Worm (Caenorhabditis elegans) whole organism, late embryonic: ENCODE results near the gene agt-2.
A peak's percentile ranks its signal among the peaks of the same experiment; 100 is the strongest.

ENCODE experiments used
- F13H6.1 ChIP-seq: sonication (generic microtip); optimal IDR thresholded peaks from 2 replicates; lab custom pipeline; 2016; ENCODE audit warnings: missing genetic modification characterization, missing compliant biosample characterization
- K09A11.1 ChIP-seq: sonication (generic microtip); optimal IDR thresholded peaks from 2 replicates; lab custom pipeline; 2017; ENCODE audit warnings: antibody characterized with exemption, mild to moderate bottlenecking, missing genetic modification characterization, missing compliant biosample characterization; ENCODE audit not compliant: insufficient read depth
- Y22D7AL.16 ChIP-seq: sonication (generic microtip); optimal IDR thresholded peaks from 2 replicates; lab custom pipeline; 2016; ENCODE audit warnings: missing genetic modification characterization, missing compliant biosample characterization
- ahr-1 ChIP-seq: sonication (generic microtip); optimal IDR thresholded peaks from 2 replicates; lab custom pipeline; 2016; ENCODE audit warnings: missing genetic modification characterization, missing compliant biosample characterization
- ama-1 ChIP-seq: fragments of 150-350 bp; optimal IDR thresholded peaks from 2 replicates; lab custom pipeline; 2014
- ceh-18 ChIP-seq: sonication (generic microtip); optimal IDR thresholded peaks from 2 replicates; lab custom pipeline; 2016; ENCODE audit warnings: missing genetic modification characterization, missing compliant biosample characterization
- ceh-19 ChIP-seq: fragments of 200-800 bp; sonication (Bioruptor generic); optimal IDR thresholded peaks from 2 replicates; lab custom pipeline; 2018; ENCODE audit warnings: mild to moderate bottlenecking, missing genetic modification characterization, missing compliant biosample characterization
- ceh-2 ChIP-seq: sonication (generic microtip); optimal IDR thresholded peaks from 2 replicates; lab custom pipeline; 2016; ENCODE audit warnings: missing genotype, missing genetic modification characterization, missing compliant biosample characterization
- ceh-24 ChIP-seq: sonication (generic microtip); optimal IDR thresholded peaks from 2 replicates; lab custom pipeline; 2016; ENCODE audit warnings: mild to moderate bottlenecking, missing genetic modification characterization, missing compliant biosample characterization
- ceh-30 ChIP-seq: fragments of 150-350 bp; optimal IDR thresholded peaks from 2 replicates; lab custom pipeline; 2014; ENCODE audit warnings: missing biosample characterization, missing genetic modification characterization
- ceh-31 ChIP-seq: sonication (generic microtip); optimal IDR thresholded peaks from 2 replicates; lab custom pipeline; 2016; ENCODE audit warnings: missing genetic modification characterization, missing compliant biosample characterization
- ceh-45 ChIP-seq: fragments of 200-800 bp; sonication (Bioruptor generic); IDR thresholded peaks from 2 replicates; pipeline ENCODE4 v1.3.6; 2022; ENCODE audit warnings: missing genetic modification reagents, missing genetic modification characterization, missing compliant biosample characterization
- ceh-48 ChIP-seq: sonication (generic microtip); optimal IDR thresholded peaks from 2 replicates; lab custom pipeline; 2016; ENCODE audit warnings: missing genetic modification characterization, inconsistent platforms, missing compliant biosample characterization
- ceh-9 ChIP-seq: sonication (generic microtip); optimal IDR thresholded peaks from 2 replicates; lab custom pipeline; 2016; ENCODE audit warnings: mild to moderate bottlenecking, missing genetic modification characterization, inconsistent platforms, missing compliant biosample characterization
- dmd-4 ChIP-seq: sonication (generic microtip); optimal IDR thresholded peaks from 2 replicates; lab custom pipeline; 2016; ENCODE audit warnings: borderline replicate concordance, missing genetic modification characterization, missing compliant biosample characterization
- dve-1 ChIP-seq: sonication (generic microtip); optimal IDR thresholded peaks from 2 replicates; lab custom pipeline; 2017; ENCODE audit warnings: antibody characterized with exemption, mild to moderate bottlenecking, missing genetic modification characterization, missing compliant biosample characterization
- elt-2 ChIP-seq: sonication (generic microtip); optimal IDR thresholded peaks from 2 replicates; lab custom pipeline; 2016; ENCODE audit warnings: missing genetic modification reagents, missing genetic modification characterization, missing compliant biosample characterization
- ets-4 ChIP-seq: sonication (generic microtip); optimal IDR thresholded peaks from 2 replicates; lab custom pipeline; 2016; ENCODE audit warnings: missing genetic modification characterization, missing compliant biosample characterization
- eyg-1 ChIP-seq: sonication (generic microtip); optimal IDR thresholded peaks from 2 replicates; lab custom pipeline; 2016; ENCODE audit warnings: missing genotype, missing genetic modification characterization, missing compliant biosample characterization
- fax-1 ChIP-seq: sonication (generic microtip); optimal IDR thresholded peaks from 2 replicates; lab custom pipeline; 2016; ENCODE audit warnings: missing genotype, missing genetic modification characterization, missing compliant biosample characterization
- fkh-6 ChIP-seq: sonication (generic microtip); optimal IDR thresholded peaks from 2 replicates; lab custom pipeline; 2016; ENCODE audit warnings: missing genetic modification characterization, missing compliant biosample characterization
- hlh-15 ChIP-seq: sonication (generic microtip); optimal IDR thresholded peaks from 2 replicates; lab custom pipeline; 2016; ENCODE audit warnings: missing genetic modification characterization, missing compliant biosample characterization
- hlh-30 ChIP-seq: sonication (generic microtip); optimal IDR thresholded peaks from 2 replicates; lab custom pipeline; 2017; ENCODE audit warnings: antibody characterized with exemption, missing genetic modification characterization, missing compliant biosample characterization; ENCODE audit not compliant: insufficient read depth
- hlh-6 ChIP-seq: sonication (generic microtip); optimal IDR thresholded peaks from 2 replicates; lab custom pipeline; 2016; ENCODE audit warnings: missing genotype, missing genetic modification characterization, missing compliant biosample characterization
- hlh-8 ChIP-seq: sonication (generic microtip); optimal IDR thresholded peaks from 2 replicates; lab custom pipeline; 2016; ENCODE audit warnings: missing genotype, missing genetic modification characterization, missing compliant biosample characterization
- lim-6 ChIP-seq: sonication (generic microtip); optimal IDR thresholded peaks from 2 replicates; lab custom pipeline; 2016; ENCODE audit warnings: missing genetic modification characterization, missing compliant biosample characterization
- madf-2 ChIP-seq: sonication (generic microtip); optimal IDR thresholded peaks from 2 replicates; lab custom pipeline; 2017; ENCODE audit warnings: missing genetic modification characterization, missing compliant biosample characterization
- mec-3 ChIP-seq: sonication (generic microtip); optimal IDR thresholded peaks from 2 replicates; lab custom pipeline; 2016; ENCODE audit warnings: borderline replicate concordance, missing genetic modification characterization, missing compliant biosample characterization
- nfya-1 ChIP-seq: sonication (generic microtip); optimal IDR thresholded peaks from 2 replicates; lab custom pipeline; 2017; ENCODE audit warnings: missing genetic modification characterization, mild to moderate bottlenecking, missing compliant biosample characterization, antibody characterized with exemption, moderate library complexity
- nhr-11 ChIP-seq: fragments of 150-350 bp; optimal IDR thresholded peaks from 2 replicates; lab custom pipeline; 2014; ENCODE audit warnings: missing biosample characterization, missing genetic modification characterization
- nhr-232 ChIP-seq: sonication (generic microtip); optimal IDR thresholded peaks from 2 replicates; lab custom pipeline; 2016; ENCODE audit warnings: missing genetic modification characterization, missing compliant biosample characterization
- npax-4 ChIP-seq: sonication (generic microtip); optimal IDR thresholded peaks from 2 replicates; lab custom pipeline; 2016; ENCODE audit warnings: missing genetic modification characterization, missing compliant biosample characterization
- odd-2 ChIP-seq: sonication (generic microtip); optimal IDR thresholded peaks from 2 replicates; lab custom pipeline; 2017; ENCODE audit warnings: antibody characterized with exemption, mild to moderate bottlenecking, missing genetic modification characterization, missing compliant biosample characterization
- pat-9 ChIP-seq: fragments of 200-800 bp; sonication (Bioruptor generic); optimal IDR thresholded peaks from 2 replicates; lab custom pipeline; 2018; ENCODE audit warnings: mild to moderate bottlenecking, missing genetic modification characterization, moderate library complexity, missing compliant biosample characterization
- pax-1 ChIP-seq: fragments of 150-350 bp; optimal IDR thresholded peaks from 2 replicates; lab custom pipeline; 2014; ENCODE audit warnings: missing biosample characterization, missing genetic modification characterization
- sox-4 ChIP-seq: sonication (generic microtip); optimal IDR thresholded peaks from 2 replicates; lab custom pipeline; 2017; ENCODE audit warnings: mild to moderate bottlenecking, missing genetic modification characterization, inconsistent platforms, missing compliant biosample characterization
- syd-9 ChIP-seq: sonication (generic microtip); optimal IDR thresholded peaks from 2 replicates; lab custom pipeline; 2016; ENCODE audit warnings: mild to moderate bottlenecking, missing genetic modification characterization, moderate library complexity, missing compliant biosample characterization
- tbx-2 ChIP-seq: sonication (generic microtip); optimal IDR thresholded peaks from 2 replicates; lab custom pipeline; 2016; ENCODE audit warnings: missing genetic modification characterization, missing compliant biosample characterization
- ttx-3 ChIP-seq: sonication (generic microtip); optimal IDR thresholded peaks from 2 replicates; lab custom pipeline; 2016; ENCODE audit warnings: missing genetic modification reagents, missing genetic modification characterization, missing compliant biosample characterization
- unc-3 ChIP-seq, 2 experiments: fragments of 200-800 bp in 1 of 2; sonication (Bioruptor generic) in 1 of 2; sonication (generic microtip) in 1 of 2; conservative IDR thresholded peaks in 1 of 2; optimal IDR thresholded peaks in 1 of 2; 2 replicates each; pipeline versions ENCODE4 v1.3.6 to Lab custom; 2016 to 2022; ENCODE audit warnings: missing compliant biosample characterization in 2 of 2, missing genetic modification characterization in 2 of 2, missing genetic modification reagents in 1 of 2
- unc-42 ChIP-seq: sonication (generic microtip); optimal IDR thresholded peaks from 2 replicates; lab custom pipeline; 2016; ENCODE audit warnings: missing genotype, missing genetic modification characterization, missing compliant biosample characterization
- unc-55 ChIP-seq: sonication (generic microtip); optimal IDR thresholded peaks from 2 replicates; lab custom pipeline; 2017; ENCODE audit warnings: missing biosample characterization, missing genetic modification reagents, missing genetic modification characterization

agt-2 gene

DNA sequence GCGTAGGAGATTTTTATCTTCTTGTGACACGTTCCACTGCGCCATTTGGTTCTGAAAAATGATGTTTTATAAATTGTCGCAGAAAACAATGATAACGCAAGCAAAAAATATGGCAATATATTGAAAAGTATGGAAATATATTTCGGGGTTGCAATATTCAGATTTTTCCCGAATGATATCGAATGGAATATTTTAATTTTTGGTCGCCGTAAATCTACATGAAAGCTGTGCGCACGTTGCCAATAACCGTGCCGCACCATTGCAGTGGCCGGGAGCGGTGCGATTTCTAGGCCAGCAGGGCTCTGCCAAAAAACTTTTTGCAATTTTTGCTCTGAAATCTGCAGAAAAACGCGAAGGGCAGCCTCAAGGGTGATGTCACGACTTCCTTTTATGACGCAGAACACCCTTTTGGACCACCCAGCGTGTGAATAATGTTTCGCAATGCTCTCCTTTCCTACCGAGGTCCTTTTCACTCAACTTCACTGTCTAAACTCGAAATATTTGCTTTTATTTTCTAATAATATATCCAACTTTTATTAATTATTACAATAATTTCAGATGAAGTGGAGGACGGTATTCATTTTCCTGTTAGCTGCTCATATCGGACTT, 15.4 kb downstream of the agt-2 start, which contains the start of the genes F09E5.11 and bmy-1 (continued):
- TF ChIP-seq dve-1 (tag; lab: Kevin White, UChicago) (no peak), lim-6 (tag; lab: Kevin White, UChicago) (peak; percentile 85), ceh-48 (tag; lab: Kevin White, UChicago) (peak; percentile 10), tbx-2 (tag; lab: Kevin White, UChicago) (peak; percentile 97), ahr-1 (tag; lab: Kevin White, UChicago) (peak; percentile 43), F13H6.1 (peak; percentile 27), elt-2 (tag; lab: Kevin White, UChicago) (peak; percentile 98), hlh-30 (tag; lab: Kevin White, UChicago) (no peak), ceh-31 (tag; lab: Kevin White, UChicago) (peak; percentile 97), eyg-1 (tag; lab: Kevin White, UChicago) (no peak), fkh-6 (tag; lab: Kevin White, UChicago) (peak; percentile 67), ceh-24 (tag; lab: Kevin White, UChicago) (no peak), ama-1 (lab: Kevin White, UChicago) (no peak), odd-2 (tag; lab: Kevin White, UChicago) (no peak), ceh-30 (tag; lab: Kevin White, UChicago) (no peak), K09A11.1 (tag; lab: Kevin White, UChicago) (no peak), Y22D7AL.16 (no peak), hlh-8 (tag; lab: Kevin White, UChicago) (peak; percentile 63), ceh-9 (tag; lab: Kevin White, UChicago) (no peak), nhr-11 (tag; lab: Kevin White, UChicago) (no peak), nfya-1 (tag; lab: Kevin White, UChicago) (peak; percentile 53), hlh-15 (tag; lab: Kevin White, UChicago) (peak; percentile 27), ttx-3 (peak; percentile 7), madf-2 (peak; percentile 64), unc-42 (tag; lab: Kevin White, UChicago) (peak; percentile 46), mec-3 (peak; percentile 85), nhr-232 (no peak), unc-55 (GFP tag; lab: Kevin White, UChicago) (no peak), ceh-18 (tag; lab: Kevin White, UChicago) (peak; percentile 55), sox-4 (no peak), hlh-6 (peak; percentile 53), unc-3 (GFP tag; conservative IDR thresholded peaks at IDR 0.05; lab: Robert Waterston, UW) (no peak), unc-3 (tag; optimal IDR thresholded peaks at IDR 0.05; lab: Kevin White, UChicago) (peak; percentile 28)

DNA sequence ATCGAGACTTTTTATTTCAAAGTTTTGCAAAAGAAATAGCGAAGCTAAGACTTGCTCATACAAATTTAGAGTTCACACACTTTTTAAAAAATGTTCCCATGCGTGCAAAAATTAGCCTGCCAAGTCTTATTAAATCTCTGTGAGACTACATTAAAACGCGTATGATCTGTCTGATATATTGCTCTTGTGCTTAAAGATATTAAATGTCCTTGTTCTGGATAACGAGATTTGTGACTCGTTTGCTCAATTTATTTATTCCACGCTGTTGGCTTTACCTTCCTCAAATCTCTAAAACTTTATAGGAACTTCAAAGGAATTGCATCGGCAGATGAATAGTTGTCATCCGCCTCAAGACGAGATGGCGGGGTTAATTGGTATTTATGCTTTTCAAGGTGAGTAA, 18.2 kb downstream of the agt-2 start, which contains the start of gene srg-69:
Gene srg-69 (plus strand): TSS at position 301 of the 400 bp plus-strand sequence.
- no peak for TF ChIP-seq ceh-19
- no peak for TF ChIP-seq dmd-4 (tag; lab: Kevin White, UChicago)
- no peak for TF ChIP-seq npax-4 (tag; lab: Kevin White, UChicago)
- TF ChIP-seq ceh-31 (tag; lab: Kevin White, UChicago), result no peak
- TF ChIP-seq pat-9 (tag; lab: Kevin White, UChicago), result no peak
- no peak for TF ChIP-seq ceh-30 (tag; lab: Kevin White, UChicago)
- TF ChIP-seq fax-1 (tag; lab: Kevin White, UChicago), result no peak
- no peak for TF ChIP-seq nhr-11 (tag; lab: Kevin White, UChicago)
- TF ChIP-seq ceh-45 (GFP tag; lab: Robert Waterston, UW), result no peak
- TF ChIP-seq pax-1, result no peak
- TF ChIP-seq ceh-2 (tag; lab: Kevin White, UChicago), result no peak
- TF ChIP-seq syd-9 (tag; lab: Kevin White, UChicago), result no peak
- TF ChIP-seq K09A11.1 (tag; lab: Kevin White, UChicago), result no peak
- no peak for TF ChIP-seq ceh-24 (tag; lab: Kevin White, UChicago)
- no peak for TF ChIP-seq sox-4
- no peak for TF ChIP-seq ets-4 (tag; lab: Kevin White, UChicago)
